Worm (Caenorhabditis elegans) whole organism, late embryonic: ENCODE data around the gene pot-2.

Experiments used
- ceh-24 ChIP-seq: sonication (generic microtip); optimal IDR thresholded peaks from 2 replicates; lab custom pipeline; 2016; ENCODE audit warnings: mild to moderate bottlenecking, missing genetic modification characterization, missing compliant biosample characterization
- zip-5 ChIP-seq: sonication (generic microtip); optimal IDR thresholded peaks from 2 replicates; lab custom pipeline; 2016; ENCODE audit warnings: missing genetic modification characterization, missing compliant biosample characterization

DNA sequence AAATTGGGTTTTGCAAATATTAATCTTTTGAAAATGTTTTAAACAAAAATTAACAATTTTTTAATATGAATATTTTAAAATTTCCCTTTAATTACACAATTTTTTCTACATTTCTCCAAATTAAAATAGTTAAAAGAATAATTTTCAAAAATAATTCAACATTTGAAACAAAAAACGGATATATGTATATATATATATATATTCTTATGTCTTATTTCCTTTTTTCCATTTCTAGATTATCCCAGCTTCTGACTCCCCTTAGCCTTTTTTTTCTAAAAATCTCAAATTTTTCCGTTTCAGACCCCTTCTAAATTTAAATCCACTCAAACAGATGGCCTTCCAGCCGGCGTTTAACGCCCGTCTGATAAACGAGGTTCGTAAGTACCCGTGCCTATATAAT, 49.3 kb downstream of the pot-2 start, which contains the start of gene madf-5:
- TF ChIP-seq ceh-24: no peak
- no peak for TF ChIP-seq zip-5 (tag; lab: Kevin White, UChicago)
